Fruit fly (Drosophila melanogaster) whole organism, embryonic: ENCODE measurements around the gene ssp3.

Source experiments
- Ada2b ChIP-seq: fragments of 200-800 bp; sonication (Bioruptor generic); IDR thresholded peaks from 2 replicates; pipeline ENCODE4 v1.3.6; 2022; ENCODE audit warnings: missing biosample characterization, missing genetic modification characterization
- Atf3 ChIP-seq: fragments of 200-800 bp; sonication (Bioruptor generic); optimal IDR thresholded peaks from 3 replicates; lab custom pipeline; 2016; ENCODE audit warnings: missing biosample characterization, missing genetic modification characterization
- Atf6 ChIP-seq: fragments of 200-800 bp; sonication (Bioruptor generic); IDR thresholded peaks from 2 replicates; pipeline ENCODE4 v1.3.6; 2022; ENCODE audit warnings: missing biosample characterization, missing genetic modification characterization
- B-H1 ChIP-seq: fragments of 200-800 bp; sonication (Bioruptor generic); IDR thresholded peaks from 3 replicates; pipeline ENCODE4 v1.3.6; 2022; ENCODE audit warnings: missing biosample characterization, missing genetic modification characterization
- CG10209 ChIP-seq: fragments of 200-800 bp; sonication (Bioruptor generic); optimal IDR thresholded peaks from 3 replicates; lab custom pipeline; 2017; ENCODE audit warnings: missing biosample characterization, mild to moderate bottlenecking, missing genetic modification characterization, missing genetic modification reagents
- CG10959 ChIP-seq: fragments of 200-800 bp; sonication (Bioruptor generic); IDR thresholded peaks from 2 replicates; pipeline ENCODE4 v1.3.6; 2022; ENCODE audit warnings: missing biosample characterization, missing genetic modification characterization
- CG1233 ChIP-seq: fragments of 200-800 bp; sonication (Bioruptor generic); optimal IDR thresholded peaks from 4 replicates; lab custom pipeline; 2018; ENCODE audit warnings: missing biosample characterization, mild to moderate bottlenecking, missing genetic modification characterization
- CG12391 ChIP-seq: fragments of 200-800 bp; sonication (Bioruptor generic); optimal IDR thresholded peaks from 3 replicates; lab custom pipeline; 2018; ENCODE audit warnings: missing biosample characterization, mild to moderate bottlenecking, missing genetic modification characterization, moderate library complexity
- CG12769 ChIP-seq: fragments of 200-800 bp; sonication (Bioruptor generic); optimal IDR thresholded peaks from 2 replicates; lab custom pipeline; 2019; ENCODE audit warnings: missing biosample characterization, mild to moderate bottlenecking, missing genetic modification characterization, moderate library complexity
- CG14050 ChIP-seq: fragments of 200-800 bp; sonication (Bioruptor generic); IDR thresholded peaks from 3 replicates; pipeline ENCODE4 v1.3.6; 2022; ENCODE audit warnings: missing biosample characterization, missing genetic modification characterization
- CG15073 ChIP-seq: fragments of 200-800 bp; sonication (Bioruptor generic); optimal IDR thresholded peaks from 2 replicates; lab custom pipeline; 2016; ENCODE audit warnings: missing biosample characterization, missing genetic modification characterization
- CG1529 ChIP-seq: fragments of 200-800 bp; sonication (Bioruptor generic); optimal IDR thresholded peaks from 3 replicates; lab custom pipeline; 2018; ENCODE audit warnings: missing biosample characterization, missing genetic modification characterization
- CG17186 ChIP-seq: fragments of 200-800 bp; sonication (Bioruptor generic); optimal IDR thresholded peaks from 3 replicates; lab custom pipeline; 2017; ENCODE audit warnings: missing biosample characterization, missing genetic modification reagents, missing genetic modification characterization
- CG17359 ChIP-seq: fragments of 200-800 bp; sonication (Bioruptor generic); optimal IDR thresholded peaks from 3 replicates; lab custom pipeline; 2018; ENCODE audit warnings: missing biosample characterization, mild to moderate bottlenecking, missing genetic modification characterization, moderate library complexity
- CG30020 ChIP-seq: fragments of 200-800 bp; optimal IDR thresholded peaks from 2 replicates; lab custom pipeline; 2019; ENCODE audit warnings: missing biosample characterization, mild to moderate bottlenecking, missing genetic modification characterization, moderate library complexity
- CG30431 ChIP-seq: fragments of 200-800 bp; sonication (Bioruptor generic); optimal IDR thresholded peaks from 2 replicates; lab custom pipeline; 2017; ENCODE audit warnings: missing biosample characterization, missing genetic modification characterization
- CG3163 ChIP-seq: fragments of 200-800 bp; sonication (Bioruptor generic); optimal IDR thresholded peaks from 3 replicates; lab custom pipeline; 2016; ENCODE audit warnings: missing biosample characterization, missing genetic modification characterization
- CG4404 ChIP-seq: fragments of 200-800 bp; sonication (Bioruptor generic); IDR thresholded peaks from 2 replicates; pipeline ENCODE4 v1.3.6; 2022; ENCODE audit warnings: missing biosample characterization, missing genetic modification characterization
- CG7745 ChIP-seq: fragments of 200-800 bp; sonication (Bioruptor generic); optimal IDR thresholded peaks from 2 replicates; lab custom pipeline; 2018; ENCODE audit warnings: missing biosample characterization, mild to moderate bottlenecking, missing genetic modification characterization, moderate library complexity
- CG9437 ChIP-seq: fragments of 200-800 bp; sonication (Bioruptor generic); optimal IDR thresholded peaks from 2 replicates; lab custom pipeline; 2018; ENCODE audit warnings: missing biosample characterization, mild to moderate bottlenecking, missing genetic modification characterization
- CG9876 ChIP-seq: fragments of 200-800 bp; sonication (Bioruptor generic); optimal IDR thresholded peaks from 2 replicates; lab custom pipeline; 2016; ENCODE audit warnings: missing biosample characterization, missing genetic modification characterization
- Chrac-16 ChIP-seq: fragments of 200-800 bp; sonication (Bioruptor generic); optimal IDR thresholded peaks from 3 replicates; lab custom pipeline; 2016; ENCODE audit warnings: missing biosample characterization, missing genetic modification characterization
- Dp ChIP-seq: fragments of 200-800 bp; sonication (Bioruptor generic); optimal IDR thresholded peaks from 2 replicates; lab custom pipeline; 2018; ENCODE audit warnings: missing biosample characterization, mild to moderate bottlenecking, missing genetic modification characterization, moderate library complexity
- HLHmδ ChIP-seq: fragments of 200-800 bp; sonication (Bioruptor generic); optimal IDR thresholded peaks from 2 replicates; lab custom pipeline; 2018; ENCODE audit warnings: missing biosample characterization, mild to moderate bottlenecking, missing genetic modification characterization, moderate library complexity
- Hsf ChIP-seq: fragments of 200-800 bp; sonication (Bioruptor generic); optimal IDR thresholded peaks from 3 replicates; lab custom pipeline; 2016; ENCODE audit warnings: missing biosample characterization, missing genetic modification characterization
- Mes4 ChIP-seq: fragments of 200-800 bp; sonication (Bioruptor generic); optimal IDR thresholded peaks from 2 replicates; lab custom pipeline; 2016; ENCODE audit warnings: missing biosample characterization, missing genetic modification characterization
- Neu2 ChIP-seq: fragments of 200-800 bp; sonication (Bioruptor generic); optimal IDR thresholded peaks from 3 replicates; lab custom pipeline; 2016; ENCODE audit warnings: missing biosample characterization, missing genetic modification characterization, borderline replicate concordance
- Sin3A ChIP-seq: fragments of >200 bp; optimal IDR thresholded peaks from 2 replicates; lab custom pipeline; 2018
- Xrp1 ChIP-seq: fragments of 200-800 bp; sonication (Bioruptor generic); IDR thresholded peaks from 2 replicates; pipeline ENCODE4 v1.3.6; 2022; ENCODE audit warnings: missing biosample characterization, missing genetic modification characterization
- ab ChIP-seq: fragments of 200-800 bp; sonication (Bioruptor generic); optimal IDR thresholded peaks from 2 replicates; lab custom pipeline; 2016; ENCODE audit warnings: missing biosample characterization, missing genetic modification characterization
- ato ChIP-seq: fragments of 200-800 bp; sonication (Bioruptor generic); IDR thresholded peaks from 2 replicates; pipeline ENCODE4 v1.3.6; 2022; ENCODE audit warnings: missing biosample characterization, missing genetic modification characterization; ENCODE audit not compliant: partially characterized antibody
- br ChIP-seq: fragments of >200 bp; optimal IDR thresholded peaks from 2 replicates; lab custom pipeline; 2017
- cg ChIP-seq: fragments of 200-800 bp; sonication (Bioruptor generic); optimal IDR thresholded peaks from 3 replicates; lab custom pipeline; 2019; ENCODE audit warnings: missing biosample characterization, mild to moderate bottlenecking, missing genetic modification characterization, moderate library complexity
- ci ChIP-seq: fragments of 200-800 bp; sonication (Bioruptor generic); IDR thresholded peaks from 3 replicates; pipeline ENCODE4 v1.3.6; 2022; ENCODE audit warnings: missing biosample characterization, missing genetic modification characterization
- crc ChIP-seq: fragments of 200-800 bp; sonication (Bioruptor generic); optimal IDR thresholded peaks from 2 replicates; lab custom pipeline; 2016; ENCODE audit warnings: missing biosample characterization, missing genetic modification characterization
- crol ChIP-seq: fragments of 200-800 bp; sonication (Bioruptor generic); IDR thresholded peaks from 2 replicates; pipeline ENCODE4 v1.3.6; 2022; ENCODE audit warnings: missing biosample characterization, missing genetic modification characterization
- crp ChIP-seq, 2 experiments: fragments of 200-800 bp; sonication (Bioruptor generic); optimal IDR thresholded peaks; 2 replicates in 1 of 2; 3 replicates in 1 of 2; lab custom pipeline; 2017; ENCODE audit warnings: missing biosample characterization in 2 of 2, missing genetic modification characterization in 2 of 2, mild to moderate bottlenecking in 1 of 2, moderate library complexity in 1 of 2
- emc ChIP-seq: fragments of 200-800 bp; sonication (Bioruptor generic); optimal IDR thresholded peaks from 2 replicates; lab custom pipeline; 2016; ENCODE audit warnings: missing biosample characterization, missing genetic modification characterization
- ems ChIP-seq: fragments of 200-800 bp; sonication (Bioruptor generic); optimal IDR thresholded peaks from 3 replicates; lab custom pipeline; 2016; ENCODE audit warnings: missing biosample characterization, missing genetic modification characterization
- ewg ChIP-seq: fragments of 200-800 bp; sonication (Bioruptor generic); optimal IDR thresholded peaks from 3 replicates; lab custom pipeline; 2017; ENCODE audit warnings: mild to moderate bottlenecking, missing biosample characterization, missing genetic modification reagents, missing genetic modification characterization
- fu2 ChIP-seq: fragments of 200-800 bp; sonication (Bioruptor generic); optimal IDR thresholded peaks from 2 replicates; lab custom pipeline; 2016; ENCODE audit warnings: missing biosample characterization, missing genetic modification characterization
- grn ChIP-seq: fragments of 200-800 bp; sonication (Bioruptor generic); optimal IDR thresholded peaks from 3 replicates; lab custom pipeline; 2017; ENCODE audit warnings: missing biosample characterization, missing genetic modification characterization
- gsb ChIP-seq: fragments of 200-800 bp; sonication (Bioruptor generic); IDR thresholded peaks from 2 replicates; pipeline ENCODE4 v1.3.6; 2022; ENCODE audit warnings: missing biosample characterization, missing genetic modification characterization
- kah ChIP-seq: fragments of 200-800 bp; sonication (Bioruptor generic); optimal IDR thresholded peaks from 2 replicates; lab custom pipeline; 2018; ENCODE audit warnings: missing biosample characterization, mild to moderate bottlenecking, missing genetic modification characterization
- lilli ChIP-seq: fragments of 200-800 bp; sonication (Bioruptor generic); optimal IDR thresholded peaks from 3 replicates; lab custom pipeline; 2016; ENCODE audit warnings: missing biosample characterization, missing genetic modification characterization
- maf-S ChIP-seq: fragments of 200-800 bp; sonication (Bioruptor generic); optimal IDR thresholded peaks from 2 replicates; lab custom pipeline; 2016; ENCODE audit warnings: missing biosample characterization, missing genetic modification characterization
- mam ChIP-seq: fragments of 200-800 bp; sonication (Bioruptor generic); optimal IDR thresholded peaks from 3 replicates; lab custom pipeline; 2016; ENCODE audit warnings: missing biosample characterization, missing genetic modification characterization
- pum ChIP-seq: fragments of 200-800 bp; sonication (Bioruptor generic); optimal IDR thresholded peaks from 2 replicates; lab custom pipeline; 2016; ENCODE audit warnings: missing biosample characterization, missing genetic modification characterization
- salm ChIP-seq: fragments of 200-800 bp; sonication (Bioruptor generic); optimal IDR thresholded peaks from 2 replicates; lab custom pipeline; 2018; ENCODE audit warnings: missing biosample characterization, mild to moderate bottlenecking, missing genetic modification characterization
- trem ChIP-seq: fragments of 200-800 bp; optimal IDR thresholded peaks from 3 replicates; lab custom pipeline; 2019; ENCODE audit warnings: missing biosample characterization, mild to moderate bottlenecking, missing genetic modification characterization, moderate library complexity
- twi ChIP-seq: fragments of 200-800 bp; optimal IDR thresholded peaks from 2 replicates; lab custom pipeline; 2019; ENCODE audit warnings: missing biosample characterization, mild to moderate bottlenecking, missing genetic modification characterization, moderate library complexity
- vvl ChIP-seq: fragments of 200-800 bp; sonication (Bioruptor generic); IDR thresholded peaks from 2 replicates; pipeline ENCODE4 v1.3.6; 2022; ENCODE audit warnings: missing biosample characterization, missing genetic modification characterization
- zen ChIP-seq: fragments of 200-800 bp; sonication (Bioruptor generic); optimal IDR thresholded peaks from 3 replicates; lab custom pipeline; 2018; ENCODE audit warnings: missing biosample characterization, mild to moderate bottlenecking, missing genetic modification characterization, moderate library complexity

ssp3 gene

DNA sequence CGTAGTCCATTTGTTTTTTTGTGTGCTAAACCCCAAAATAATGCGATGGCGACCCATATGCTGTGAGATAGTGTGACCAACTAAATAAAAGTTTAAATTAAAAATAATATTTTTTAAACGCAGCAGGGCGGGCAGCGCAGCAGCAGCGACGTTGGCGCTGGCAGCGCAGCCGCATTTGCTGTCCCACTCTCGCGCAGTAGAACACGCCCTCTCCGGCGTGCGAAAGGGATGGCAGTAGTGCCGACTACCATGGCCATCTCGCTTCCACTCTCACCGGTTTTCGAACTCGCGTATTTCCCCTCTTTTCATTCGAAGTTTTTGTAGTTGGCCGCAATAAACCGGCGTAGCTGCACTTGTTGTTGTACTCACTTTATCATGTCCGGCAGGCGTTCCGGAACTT lies 7.7 kb downstream of the ssp3 start (continued):
- TF ChIP-seq CG17186: no peak
- no peak for TF ChIP-seq CG30020 (tag; lab: Kevin White, UChicago)
- TF ChIP-seq CG17359 (tag; lab: Kevin White, UChicago): no peak
- TF ChIP-seq Xrp1 (GFP tag; lab: Robert Waterston, UW): 0 out of 2 replicates have a peak, but pooled peaks have one; percentile 16
- TF ChIP-seq mam (GFP tag; lab: Kevin White, UChicago): no peak
- TF ChIP-seq Ada2b (GFP tag; lab: Robert Waterston, UW): no peak
- TF ChIP-seq lilli (GFP tag; lab: Kevin White, UChicago): no peak
- no peak for TF ChIP-seq crc (GFP tag; lab: Kevin White, UChicago)
- no peak for TF ChIP-seq CG12769 (tag; lab: Kevin White, UChicago)
- TF ChIP-seq fu2 (GFP tag; lab: Kevin White, UChicago): no peak
- no peak for TF ChIP-seq ems (GFP tag; lab: Kevin White, UChicago)
- TF ChIP-seq CG3163 (GFP tag; lab: Kevin White, UChicago): no peak
- TF ChIP-seq kah (GFP tag; lab: Kevin White, UChicago): peak; percentile 27
- no peak for TF ChIP-seq CG9437 (GFP tag; lab: Kevin White, UChicago)
- TF ChIP-seq emc (GFP tag; lab: Kevin White, UChicago): no peak
- TF ChIP-seq twi: peak; percentile 9
- peak; percentile 28 for TF ChIP-seq cg (GFP tag; lab: Kevin White, UChicago)
- TF ChIP-seq CG15073 (GFP tag; lab: Kevin White, UChicago): no peak
- no peak for TF ChIP-seq B-H1 (GFP tag; lab: Robert Waterston, UW)
- no peak for TF ChIP-seq CG10209 (GFP tag; lab: Kevin White, UChicago)
- no peak for TF ChIP-seq CG12391 (tag; lab: Kevin White, UChicago)
- TF ChIP-seq ab: no peak
- no peak for TF ChIP-seq CG4404
- TF ChIP-seq crol (GFP tag; lab: Robert Waterston, UW): peak; percentile 73
- TF ChIP-seq gsb (GFP tag; lab: Robert Waterston, UW): no peak
- TF ChIP-seq salm (tag; lab: Kevin White, UChicago): no peak
- no peak for TF ChIP-seq CG9876 (GFP tag; lab: Kevin White, UChicago)
- no peak for TF ChIP-seq CG1233 (GFP tag; lab: Kevin White, UChicago)
- TF ChIP-seq Hsf: no peak
- no peak for TF ChIP-seq Neu2 (GFP tag; lab: Kevin White, UChicago)
- TF ChIP-seq maf-S (GFP tag; lab: Kevin White, UChicago): no peak
- TF ChIP-seq vvl (GFP tag; lab: Robert Waterston, UW): peak; percentile 66
- TF ChIP-seq CG14050 (GFP tag; lab: Robert Waterston, UW): no peak
- TF ChIP-seq crp (GFP tag; optimal IDR thresholded peaks at IDR 0.05; lab: Kevin White, UChicago): no peak
- TF ChIP-seq Chrac-16 (GFP tag; lab: Kevin White, UChicago): no peak
- no peak for TF ChIP-seq CG10959 (GFP tag; lab: Robert Waterston, UW)
- no peak for TF ChIP-seq zen (tag; lab: Kevin White, UChicago)
- TF ChIP-seq br (lab: Kevin White, UChicago): no peak
- no peak for TF ChIP-seq Sin3A (lab: Kevin White, UChicago)
- 0 out of 2 replicates have a peak, but pooled peaks have one; percentile 28 for TF ChIP-seq Atf6 (GFP tag; lab: Robert Waterston, UW)
- TF ChIP-seq CG7745: no peak
- no peak for TF ChIP-seq Dp
- TF ChIP-seq ewg (GFP tag; lab: Kevin White, UChicago): peak; percentile 80
- no peak for TF ChIP-seq ato (GFP tag; lab: Robert Waterston, UW)
- peak; percentile 6 for TF ChIP-seq HLHmδ (GFP tag; lab: Kevin White, UChicago)
- no peak for TF ChIP-seq trem (tag; lab: Kevin White, UChicago)
- no peak for TF ChIP-seq CG1529 (GFP tag; lab: Kevin White, UChicago)
- no peak for TF ChIP-seq pum
- peak; percentile 81 for TF ChIP-seq ci (GFP tag; lab: Robert Waterston, UW)
- no peak for TF ChIP-seq CG30431 (GFP tag; lab: Kevin White, UChicago)
- no peak for TF ChIP-seq Atf3 (GFP tag; lab: Kevin White, UChicago)
- TF ChIP-seq Mes4 (GFP tag; lab: Kevin White, UChicago): no peak
- no peak for TF ChIP-seq grn (GFP tag; lab: Kevin White, UChicago)
